Worm (Caenorhabditis elegans): Measurements from ENCODE around the gene F14B8.4.

- no peak for TF ChIP-seq ztf-23 (GFP tag; IDR thresholded peaks at IDR 0.05)
- no peak for TF ChIP-seq cog-1 (tag; optimal IDR thresholded peaks at IDR 0.05)
- TF ChIP-seq ref-1 (GFP tag; conservative IDR thresholded peaks at IDR 0.05) = no peak
- TF ChIP-seq klf-2 (GFP tag; conservative IDR thresholded peaks at IDR 0.05) = no peak
- TF ChIP-seq T22C8.4 (GFP tag; IDR thresholded peaks at IDR 0.05) = no peak
- no peak for TF ChIP-seq ztf-29 (GFP tag; IDR thresholded peaks at IDR 0.05)
These were observed 25.0 kb downstream of the F14B8.4 start, which contains the start of gene F41C6.4 for ce11 chrX:6874723-6875122.
